Fruit fly (Drosophila melanogaster): ENCODE results near the gene Tgi.

Tgi gene

dm6 chr3L:13450177-13450793 is 36.3 kb upstream of the Tgi start, which contains the start of the genes JMJD7 and CG10738 (continued):
- TF ChIP-seq CHES-1-like (GFP tag; optimal IDR thresholded peaks at IDR 0.05) = no peak
- TF ChIP-seq CG11560 (tag; IDR thresholded peaks at IDR 0.05) = no peak
- TF ChIP-seq CG30020 (tag; optimal IDR thresholded peaks at IDR 0.05) = peak; percentile 58
- TF ChIP-seq pfk (GFP tag; optimal IDR thresholded peaks at IDR 0.05) = no peak
- TF ChIP-seq knrl (GFP tag; IDR thresholded peaks at IDR 0.05; ENCODE audit: partially characterized antibody) = no peak
- TF ChIP-seq chm (GFP tag; IDR thresholded peaks at IDR 0.05) = peak; percentile 24; the same call in 1 of the 2 replicates
- no peak for TF ChIP-seq CG34224 (GFP tag; IDR thresholded peaks at IDR 0.05; ENCODE audit: partially characterized antibody)
- peak; percentile 33 for TF ChIP-seq Deaf1 (tag; optimal IDR thresholded peaks at IDR 0.05)
- TF ChIP-seq CG4424 (GFP tag; optimal IDR thresholded peaks at IDR 0.05) = peak; percentile 48
- TF ChIP-seq pum (GFP tag; optimal IDR thresholded peaks at IDR 0.05) = no peak
- no peak for TF ChIP-seq disco-r (GFP tag; optimal IDR thresholded peaks at IDR 0.05)
- no peak for TF ChIP-seq CG11723 (GFP tag; optimal IDR thresholded peaks at IDR 0.05)
- peak; percentile 56 for TF ChIP-seq CG17359 (tag; optimal IDR thresholded peaks at IDR 0.05)
- peak; percentile 37 for TF ChIP-seq ssp (GFP tag; IDR thresholded peaks at IDR 0.05)
- TF ChIP-seq CG17912 (GFP tag; optimal IDR thresholded peaks at IDR 0.05) = no peak
- no peak for TF ChIP-seq Antp (GFP tag; optimal IDR thresholded peaks at IDR 0.05)
- no peak for TF ChIP-seq her (GFP tag; optimal IDR thresholded peaks at IDR 0.05)
- peak; percentile 18 for TF ChIP-seq kah (GFP tag; optimal IDR thresholded peaks at IDR 0.05)
- peak; percentile 87 for TF ChIP-seq CG9932 (GFP tag; IDR thresholded peaks at IDR 0.05)
- TF ChIP-seq Hr39 (optimal IDR thresholded peaks at IDR 0.05) = no peak
- TF ChIP-seq Gsc (GFP tag; IDR thresholded peaks at IDR 0.05) = no peak
- no peak for TF ChIP-seq bbx (GFP tag; IDR thresholded peaks at IDR 0.05; ENCODE audit: partially characterized antibody)
- peak; percentile 70 for TF ChIP-seq CG15514 (GFP tag; optimal IDR thresholded peaks at IDR 0.05)
- TF ChIP-seq CG8388 (GFP tag; optimal IDR thresholded peaks at IDR 0.05) = no peak
- TF ChIP-seq CG17186 (GFP tag; optimal IDR thresholded peaks at IDR 0.05) = no peak
- TF ChIP-seq CG6813 (GFP tag; optimal IDR thresholded peaks at IDR 0.05) = peak; percentile 27
- TF ChIP-seq dati (GFP tag; IDR thresholded peaks at IDR 0.05) = peak; percentile 66; the same call in 1 of the 2 replicates
- no peak for TF ChIP-seq dm (GFP tag; optimal IDR thresholded peaks at IDR 0.05)
- TF ChIP-seq scrt (GFP tag; optimal IDR thresholded peaks at IDR 0.05) = no peak
- TF ChIP-seq ci (GFP tag; IDR thresholded peaks at IDR 0.05) = peak; percentile 83
- no peak for TF ChIP-seq da (GFP tag; optimal IDR thresholded peaks at IDR 0.05)
- peak; percentile 28 for TF ChIP-seq CG13775 (GFP tag; optimal IDR thresholded peaks at IDR 0.05)
- no peak for TF ChIP-seq Mad (GFP tag; optimal IDR thresholded peaks at IDR 0.05)
- TF ChIP-seq fd3F (GFP tag; optimal IDR thresholded peaks at IDR 0.05) = no peak
- TF ChIP-seq CG14965 (GFP tag; optimal IDR thresholded peaks at IDR 0.05; ENCODE audit: borderline replicate concordance) = no peak
- no peak for TF ChIP-seq trh (GFP tag; optimal IDR thresholded peaks at IDR 0.05)
- no peak for TF ChIP-seq CG7963 (GFP tag; IDR thresholded peaks at IDR 0.05; ENCODE audit: partially characterized antibody)
- peak; percentile 11 for TF ChIP-seq CG7839 (tag; optimal IDR thresholded peaks at IDR 0.05)
- TF ChIP-seq org-1 (GFP tag; optimal IDR thresholded peaks at IDR 0.05) = no peak
- no peak for TF ChIP-seq CG3065 (GFP tag; optimal IDR thresholded peaks at IDR 0.05)
- peak; percentile 36 for TF ChIP-seq CG31388 (GFP tag; optimal IDR thresholded peaks at IDR 0.05)
- TF ChIP-seq D (optimal IDR thresholded peaks at IDR 0.05) = no peak
- TF ChIP-seq D (GFP tag; optimal IDR thresholded peaks at IDR 0.05) = peak; percentile 68
- TF ChIP-seq Hmx (GFP tag; optimal IDR thresholded peaks at IDR 0.05) = no peak
- no peak for TF ChIP-seq CG10462 (GFP tag; optimal IDR thresholded peaks at IDR 0.05)
- peak; percentile 87 for TF ChIP-seq gfzf (GFP tag; optimal IDR thresholded peaks at IDR 0.05)
- TF ChIP-seq fu2 (GFP tag; optimal IDR thresholded peaks at IDR 0.05) = no peak
- peak; percentile 8 for TF ChIP-seq HmgZ (tag; optimal IDR thresholded peaks at IDR 0.05)
- TF ChIP-seq CG9876 (GFP tag; optimal IDR thresholded peaks at IDR 0.05) = no peak
- peak; percentile 8 for TF ChIP-seq Sox102F (GFP tag; optimal IDR thresholded peaks at IDR 0.05)
- peak; percentile 33 for TF ChIP-seq stwl (tag; optimal IDR thresholded peaks at IDR 0.05)
